Worm (Caenorhabditis elegans) whole organism, L3 larva: ENCODE results near the gene T16G12.10.

Experiments used
- R02D3.7 ChIP-seq: fragments of 150-350 bp; optimal IDR thresholded peaks from 2 replicates; lab custom pipeline; 2014; ENCODE audit warnings: missing biosample characterization, missing genetic modification characterization
- aly-2 ChIP-seq: fragments of 150-350 bp; optimal IDR thresholded peaks from 2 replicates; lab custom pipeline; 2014; ENCODE audit warnings: missing biosample characterization, missing genetic modification characterization
- elt-3 ChIP-seq, 3 experiments: fragments of 150-350 bp in 1 of 3; sonication (generic microtip) in 2 of 3; optimal IDR thresholded peaks; 2 replicates in 2 of 3; 4 replicates in 1 of 3; lab custom pipeline; 2014 to 2017; ENCODE audit warnings: missing biosample characterization in 3 of 3, missing genetic modification characterization in 3 of 3
- lin-39 ChIP-seq: fragments of 150-350 bp; optimal IDR thresholded peaks from 2 replicates; lab custom pipeline; 2018; ENCODE audit warnings: missing biosample characterization, missing genetic modification reagents, missing genetic modification characterization
- mdl-1 ChIP-seq: fragments of 150-350 bp; optimal IDR thresholded peaks from 2 replicates; lab custom pipeline; 2014; ENCODE audit warnings: missing biosample characterization, missing genetic modification characterization
- nhr-237 ChIP-seq: fragments of 150-350 bp; optimal IDR thresholded peaks from 2 replicates; lab custom pipeline; 2014; ENCODE audit warnings: missing biosample characterization, missing genetic modification characterization
- nhr-76 ChIP-seq: fragments of 150-350 bp; sonication (generic microtip); optimal IDR thresholded peaks from 5 replicates; lab custom pipeline; 2014; ENCODE audit warnings: missing biosample characterization, missing genetic modification characterization
- pqm-1 ChIP-seq: fragments of 150-350 bp; optimal IDR thresholded peaks from 2 replicates; lab custom pipeline; 2017; ENCODE audit warnings: missing biosample characterization, missing genetic modification characterization, inconsistent platforms
- unc-39 ChIP-seq: sonication (generic microtip); optimal IDR thresholded peaks from 4 replicates; lab custom pipeline; 2017; ENCODE audit warnings: missing biosample characterization, missing genetic modification characterization

ce11 chrIII:10078151-10078550, 22.2 kb upstream of the T16G12.10 start, which contains the start of gene T16G12.9:
- no peak for TF ChIP-seq nhr-76 (tag; lab: Kevin White, UChicago)
- no peak for TF ChIP-seq pqm-1
- TF ChIP-seq aly-2 (tag; lab: Kevin White, UChicago), result no peak
- no peak for TF ChIP-seq lin-39 (tag; lab: Kevin White, UChicago)
- TF ChIP-seq R02D3.7 (tag; lab: Kevin White, UChicago), result no peak
- TF ChIP-seq mdl-1 (tag; lab: Kevin White, UChicago), result no peak
- TF ChIP-seq unc-39, result no peak
- no peak for TF ChIP-seq nhr-237
- no peak for TF ChIP-seq elt-3 (tag; optimal IDR thresholded peaks at IDR 0.05; lab: Kevin White, UChicago)
